Fruit fly (Drosophila melanogaster) whole organism, embryonic: ENCODE data around the gene SP1173.
A peak's percentile ranks its signal among the peaks of the same experiment; 100 is the strongest.

Source experiments
- Atf6 ChIP-seq: fragments of 200-800 bp; sonication (Bioruptor generic); IDR thresholded peaks from 2 replicates; pipeline ENCODE4 v1.3.6; 2022; ENCODE audit warnings: missing biosample characterization, missing genetic modification characterization
- BEAF-32 ChIP-seq: fragments of 200-800 bp; sonication (Bioruptor generic); optimal IDR thresholded peaks from 3 replicates; lab custom pipeline; 2017; ENCODE audit warnings: missing biosample characterization, missing genetic modification characterization, mild to moderate bottlenecking, moderate library complexity, missing genetic modification reagents
- CG10274 ChIP-seq: fragments of 200-800 bp; sonication (Bioruptor generic); optimal IDR thresholded peaks from 3 replicates; lab custom pipeline; 2017; ENCODE audit warnings: missing biosample characterization, mild to moderate bottlenecking, missing genetic modification characterization
- CG10431 ChIP-seq: fragments of 200-800 bp; sonication (Bioruptor generic); optimal IDR thresholded peaks from 3 replicates; lab custom pipeline; 2018; ENCODE audit warnings: missing biosample characterization, mild to moderate bottlenecking, missing genetic modification characterization
- CG11247 ChIP-seq: fragments of 200-800 bp; sonication (Bioruptor generic); IDR thresholded peaks from 2 replicates; pipeline ENCODE4 v1.3.6; 2022; ENCODE audit warnings: missing biosample characterization, missing genetic modification characterization
- CG12942 ChIP-seq: fragments of 200-800 bp; sonication (Bioruptor generic); optimal IDR thresholded peaks from 3 replicates; lab custom pipeline; 2016; ENCODE audit warnings: missing biosample characterization, missing genetic modification characterization
- CG13287 ChIP-seq: fragments of 200-800 bp; sonication (Bioruptor generic); IDR thresholded peaks from 2 replicates; pipeline ENCODE4 v1.3.6; 2022; ENCODE audit warnings: missing biosample characterization, missing genetic modification characterization; ENCODE audit not compliant: partially characterized antibody
- CG14667 ChIP-seq: fragments of 200-800 bp; sonication (Bioruptor generic); IDR thresholded peaks from 2 replicates; pipeline ENCODE4 v1.3.6; 2022; ENCODE audit warnings: missing biosample characterization, missing genetic modification characterization
- CG15073 ChIP-seq: fragments of 200-800 bp; sonication (Bioruptor generic); optimal IDR thresholded peaks from 2 replicates; lab custom pipeline; 2016; ENCODE audit warnings: missing biosample characterization, missing genetic modification characterization
- CG15514 ChIP-seq: fragments of 200-800 bp; sonication (Bioruptor generic); optimal IDR thresholded peaks from 3 replicates; lab custom pipeline; 2017; ENCODE audit warnings: missing biosample characterization, missing genetic modification characterization, mild to moderate bottlenecking, moderate library complexity, missing genetic modification reagents
- CG1647 ChIP-seq: fragments of 200-800 bp; sonication (Bioruptor generic); optimal IDR thresholded peaks from 3 replicates; lab custom pipeline; 2016; ENCODE audit warnings: missing biosample characterization, missing genetic modification characterization
- CG17568 ChIP-seq: fragments of 200-800 bp; sonication (Bioruptor generic); optimal IDR thresholded peaks from 2 replicates; lab custom pipeline; 2018; ENCODE audit warnings: missing biosample characterization, mild to moderate bottlenecking, missing genetic modification characterization, moderate library complexity
- CG1792 ChIP-seq: fragments of 200-800 bp; sonication (Bioruptor generic); optimal IDR thresholded peaks from 2 replicates; lab custom pipeline; 2016; ENCODE audit warnings: missing biosample characterization, missing genetic modification characterization
- CG3065 ChIP-seq: fragments of 200-800 bp; sonication (Bioruptor generic); optimal IDR thresholded peaks from 2 replicates; lab custom pipeline; 2016; ENCODE audit warnings: missing biosample characterization, missing genetic modification characterization
- CG32532 ChIP-seq: fragments of 200-800 bp; sonication (Bioruptor generic); IDR thresholded peaks from 2 replicates; pipeline ENCODE4 v1.3.6; 2022; ENCODE audit warnings: missing biosample characterization, missing genetic modification characterization
- CG3281 ChIP-seq: fragments of 200-800 bp; sonication (Bioruptor generic); optimal IDR thresholded peaks from 3 replicates; lab custom pipeline; 2017; ENCODE audit warnings: missing biosample characterization, mild to moderate bottlenecking, missing genetic modification characterization
- CG6791 ChIP-seq: fragments of 200-800 bp; sonication (Bioruptor generic); IDR thresholded peaks from 3 replicates; pipeline ENCODE4 v1.3.6; 2022; ENCODE audit warnings: missing biosample characterization, missing genetic modification characterization; ENCODE audit not compliant: partially characterized antibody
- CG7271 ChIP-seq: fragments of 200-800 bp; sonication (Bioruptor generic); optimal IDR thresholded peaks from 2 replicates; lab custom pipeline; 2018; ENCODE audit warnings: missing biosample characterization, mild to moderate bottlenecking, missing genetic modification characterization, moderate library complexity
- CG7928 ChIP-seq: fragments of 200-800 bp; sonication (Bioruptor generic); optimal IDR thresholded peaks from 2 replicates; lab custom pipeline; 2017; ENCODE audit warnings: missing biosample characterization, mild to moderate bottlenecking, missing genetic modification characterization
- CG8924 ChIP-seq: fragments of 200-800 bp; optimal IDR thresholded peaks from 3 replicates; lab custom pipeline; 2019; ENCODE audit warnings: missing biosample characterization, mild to moderate bottlenecking, missing genetic modification characterization, moderate library complexity
- CkIIα-i1 ChIP-seq: fragments of 200-800 bp; sonication (Bioruptor generic); IDR thresholded peaks from 2 replicates; pipeline ENCODE4 v1.3.6; 2022; ENCODE audit warnings: missing biosample characterization, missing genetic modification characterization
- Dad ChIP-seq: fragments of 200-800 bp; sonication (Bioruptor generic); optimal IDR thresholded peaks from 3 replicates; lab custom pipeline; 2016; ENCODE audit warnings: missing biosample characterization, missing genetic modification characterization
- Dbx ChIP-seq: fragments of 200-800 bp; sonication (Bioruptor generic); IDR thresholded peaks from 3 replicates; pipeline ENCODE4 v1.3.6; 2022; ENCODE audit warnings: missing biosample characterization, missing genetic modification characterization
- Dref ChIP-seq: fragments of 200-800 bp; sonication (Bioruptor generic); IDR thresholded peaks from 2 replicates; pipeline ENCODE4 v1.3.6; 2022; ENCODE audit warnings: missing biosample characterization, missing genetic modification characterization
- Fer3 ChIP-seq: fragments of 200-800 bp; sonication (Bioruptor generic); optimal IDR thresholded peaks from 2 replicates; lab custom pipeline; 2018; ENCODE audit warnings: missing biosample characterization, mild to moderate bottlenecking, missing genetic modification characterization, moderate library complexity
- H15 ChIP-seq: fragments of 200-800 bp; sonication (Bioruptor generic); IDR thresholded peaks from 3 replicates; pipeline ENCODE4 v1.3.6; 2022; ENCODE audit warnings: missing biosample characterization, missing genetic modification characterization
- HmgD ChIP-seq: fragments of 200-800 bp; sonication (Bioruptor generic); optimal IDR thresholded peaks from 3 replicates; lab custom pipeline; 2016; ENCODE audit warnings: missing biosample characterization, missing genetic modification characterization
- Hmr ChIP-seq: fragments of 200-800 bp; sonication (Bioruptor generic); optimal IDR thresholded peaks from 3 replicates; lab custom pipeline; 2017; ENCODE audit warnings: mild to moderate bottlenecking, missing biosample characterization, missing genetic modification reagents, missing genetic modification characterization
- Hr3 ChIP-seq: fragments of 200-800 bp; sonication (Bioruptor generic); optimal IDR thresholded peaks from 3 replicates; lab custom pipeline; 2016; ENCODE audit warnings: missing biosample characterization, missing genetic modification characterization
- NC2α ChIP-seq: fragments of 200-800 bp; sonication (Bioruptor generic); optimal IDR thresholded peaks from 2 replicates; lab custom pipeline; 2016; ENCODE audit warnings: missing biosample characterization, missing genetic modification characterization
- Poxn ChIP-seq: fragments of 200-800 bp; sonication (Bioruptor generic); IDR thresholded peaks from 2 replicates; pipeline ENCODE4 v1.3.6; 2022; ENCODE audit warnings: missing biosample characterization, missing genetic modification characterization
- Rx ChIP-seq: fragments of 200-800 bp; sonication (Bioruptor generic); IDR thresholded peaks from 2 replicates; pipeline ENCODE4 v1.3.6; 2022; ENCODE audit warnings: missing biosample characterization, missing genetic modification characterization
- Usf ChIP-seq: fragments of 200-800 bp; sonication (Bioruptor generic); optimal IDR thresholded peaks from 2 replicates; lab custom pipeline; 2017; ENCODE audit warnings: missing genotype, missing biosample characterization, missing genetic modification characterization
- amos ChIP-seq: fragments of 200-800 bp; sonication (Bioruptor generic); IDR thresholded peaks from 2 replicates; pipeline ENCODE4 v1.3.6; 2022; ENCODE audit warnings: missing biosample characterization, missing genetic modification characterization; ENCODE audit not compliant: partially characterized antibody
- ase ChIP-seq: fragments of 200-800 bp; sonication (Bioruptor generic); IDR thresholded peaks from 3 replicates; pipeline ENCODE4 v1.3.6; 2022; ENCODE audit warnings: missing biosample characterization, missing genetic modification characterization
- cg ChIP-seq: fragments of 200-800 bp; sonication (Bioruptor generic); optimal IDR thresholded peaks from 3 replicates; lab custom pipeline; 2019; ENCODE audit warnings: missing biosample characterization, mild to moderate bottlenecking, missing genetic modification characterization, moderate library complexity
- chif ChIP-seq, 2 experiments: fragments of 200-800 bp; sonication (Bioruptor generic); optimal IDR thresholded peaks; 3 replicates each; lab custom pipeline; 2016; ENCODE audit warnings: missing biosample characterization in 2 of 2, missing genetic modification characterization in 2 of 2
- croc ChIP-seq: fragments of 200-800 bp; sonication (Bioruptor generic); conservative IDR thresholded peaks from 3 replicates; pipeline ENCODE4 v1.3.6; 2022; ENCODE audit warnings: missing biosample characterization, missing genetic modification characterization
- gcm2 ChIP-seq: fragments of 200-800 bp; sonication (Bioruptor generic); optimal IDR thresholded peaks from 2 replicates; lab custom pipeline; 2016; ENCODE audit warnings: missing biosample characterization, missing genetic modification characterization
- kni ChIP-seq: fragments of 200-800 bp; sonication (Bioruptor generic); optimal IDR thresholded peaks from 3 replicates; lab custom pipeline; 2017; ENCODE audit warnings: mild to moderate bottlenecking, missing biosample characterization, missing genetic modification reagents, missing genetic modification characterization
- luna ChIP-seq: fragments of 200-800 bp; sonication (Bioruptor generic); optimal IDR thresholded peaks from 2 replicates; lab custom pipeline; 2016; ENCODE audit warnings: missing biosample characterization, missing genetic modification characterization
- pita ChIP-seq: fragments of 200-800 bp; sonication (Bioruptor generic); optimal IDR thresholded peaks from 2 replicates; lab custom pipeline; 2017; ENCODE audit warnings: missing biosample characterization, mild to moderate bottlenecking, missing genetic modification characterization
- repo ChIP-seq: fragments of 200-800 bp; sonication (Bioruptor generic); optimal IDR thresholded peaks from 2 replicates; lab custom pipeline; 2016; ENCODE audit warnings: missing biosample characterization, missing genetic modification characterization
- schlank ChIP-seq: fragments of 200-800 bp; sonication (Bioruptor generic); optimal IDR thresholded peaks from 2 replicates; lab custom pipeline; 2018; ENCODE audit warnings: missing biosample characterization, mild to moderate bottlenecking, missing genetic modification characterization
- sd ChIP-seq: fragments of 200-800 bp; sonication (Bioruptor generic); optimal IDR thresholded peaks from 3 replicates; lab custom pipeline; 2018; ENCODE audit warnings: missing biosample characterization, mild to moderate bottlenecking, missing genetic modification characterization, moderate library complexity
- sens-2 ChIP-seq: fragments of 200-800 bp; sonication (Bioruptor generic); IDR thresholded peaks from 2 replicates; pipeline ENCODE4 v1.3.6; 2022; ENCODE audit warnings: missing biosample characterization, missing genetic modification characterization
- sim ChIP-seq: fragments of 200-800 bp; sonication (Bioruptor generic); IDR thresholded peaks from 2 replicates; pipeline ENCODE4 v1.3.6; 2022; ENCODE audit warnings: missing biosample characterization, missing genetic modification characterization
- sr ChIP-seq: fragments of 200-800 bp; sonication (Bioruptor generic); IDR thresholded peaks from 3 replicates; pipeline ENCODE4 v1.3.6; 2022; ENCODE audit warnings: missing biosample characterization, missing genetic modification characterization
- trem ChIP-seq: fragments of 200-800 bp; optimal IDR thresholded peaks from 3 replicates; lab custom pipeline; 2019; ENCODE audit warnings: missing biosample characterization, mild to moderate bottlenecking, missing genetic modification characterization, moderate library complexity
- zen2 ChIP-seq: fragments of 200-800 bp; sonication (Bioruptor generic); IDR thresholded peaks from 3 replicates; pipeline ENCODE4 v1.3.6; 2022; ENCODE audit warnings: missing biosample characterization, missing genetic modification characterization; ENCODE audit not compliant: partially characterized antibody

The SP1173 gene

DNA sequence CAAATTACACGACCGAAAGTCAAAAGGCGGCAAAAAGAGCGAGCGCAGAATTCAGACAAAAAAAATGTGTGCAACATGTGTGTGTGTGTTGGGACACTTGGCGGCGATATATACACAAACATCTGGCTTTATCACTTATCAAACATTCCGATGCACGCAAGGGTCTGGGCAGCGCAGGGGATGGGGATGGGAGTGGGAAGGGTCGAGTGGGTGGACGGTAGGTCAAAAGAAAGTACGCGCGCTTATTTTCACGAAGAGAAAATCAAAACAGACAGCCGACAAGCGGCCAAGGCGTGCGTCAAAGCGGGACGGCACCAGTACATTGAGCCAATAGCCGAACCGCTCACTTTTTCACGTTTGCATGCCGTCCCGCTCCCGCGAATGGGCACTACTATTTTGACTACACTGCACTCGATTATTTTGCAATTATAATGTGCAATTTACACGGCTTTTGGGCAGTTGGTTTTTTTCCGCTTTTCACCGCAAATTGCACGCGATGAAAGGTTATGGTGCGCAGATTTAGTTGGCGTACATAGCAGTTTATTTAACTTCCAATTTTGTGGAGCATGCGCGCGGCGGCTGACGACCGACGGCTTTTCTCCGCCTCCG lies 38.9 kb upstream of the SP1173 start (continued):
- TF ChIP-seq repo (GFP tag; lab: Kevin White, UChicago) (no peak), HmgD (GFP tag; lab: Kevin White, UChicago) (peak; percentile 56), gcm2 (GFP tag; lab: Kevin White, UChicago) (no peak), CG14667 (GFP tag; lab: Robert Waterston, UW) (no peak), CG3065 (GFP tag; lab: Kevin White, UChicago) (no peak), CG8924 (tag; lab: Kevin White, UChicago) (peak; percentile 12), kni (GFP tag; lab: Kevin White, UChicago) (no peak), CG6791 (GFP tag; lab: Robert Waterston, UW) (peak; percentile 65), CG13287 (GFP tag; lab: Robert Waterston, UW) (peak; percentile 31), luna (GFP tag; lab: Kevin White, UChicago) (no peak), cg (GFP tag; lab: Kevin White, UChicago) (peak; percentile 11), CG32532 (peak; percentile 47; the same call in 1 of the 2 replicates), CG1792 (GFP tag; lab: Kevin White, UChicago) (no peak), sr (GFP tag; lab: Robert Waterston, UW) (peak; percentile 97), CG15514 (no peak), Usf (GFP tag; lab: Kevin White, UChicago) (no peak), CG7928 (GFP tag; lab: Kevin White, UChicago) (no peak), Fer3 (tag; lab: Kevin White, UChicago) (no peak), Atf6 (GFP tag; lab: Robert Waterston, UW) (peak; percentile 51; the same call in 1 of the 2 replicates), sim (no peak), CG15073 (GFP tag; lab: Kevin White, UChicago) (no peak), zen2 (GFP tag; lab: Robert Waterston, UW) (peak; percentile 49; the same call in 2 of the 3 replicates), CkIIα-i1 (no peak), Dbx (GFP tag; lab: Robert Waterston, UW) (peak; percentile 41; the same call in 1 of the 3 replicates), CG7271 (tag; lab: Kevin White, UChicago) (no peak), chif (GFP tag; optimal IDR thresholded peaks at IDR 0.05; lab: Kevin White, UChicago) (no peak), Rx (GFP tag; lab: Robert Waterston, UW) (no peak), pita (GFP tag; lab: Kevin White, UChicago) (no peak), ase (no peak), Dad (GFP tag; lab: Kevin White, UChicago) (no peak), NC2α (GFP tag; lab: Kevin White, UChicago) (no peak), CG10274 (GFP tag; lab: Kevin White, UChicago) (no peak), BEAF-32 (no peak), Hmr (no peak), CG17568 (GFP tag; lab: Kevin White, UChicago) (no peak), schlank (tag; lab: Kevin White, UChicago) (no peak), Hr3 (no peak), amos (GFP tag; lab: Robert Waterston, UW) (peak; percentile 39; the same call in 1 of the 2 replicates), Poxn (GFP tag; lab: Robert Waterston, UW) (no peak), H15 (GFP tag; lab: Robert Waterston, UW) (no peak), trem (tag; lab: Kevin White, UChicago) (peak; percentile 5), CG1647 (no peak), CG12942 (no peak), CG10431 (GFP tag; lab: Kevin White, UChicago) (peak; percentile 87), CG11247 (GFP tag; lab: Robert Waterston, UW) (no peak), CG3281 (GFP tag; lab: Kevin White, UChicago) (no peak), sd (tag; lab: Kevin White, UChicago) (peak; percentile 98), Dref (0 out of 2 replicates have a peak, but pooled peaks have one; percentile 30), sens-2 (GFP tag; lab: Robert Waterston, UW) (peak; percentile 45; the same call in 1 of the 2 replicates), croc (no peak)
